Fruit fly (Drosophila melanogaster) whole organism, prepupa: ENCODE measurements around the gene OXA1L.

ENCODE experiments used
- Blimp-1 ChIP-seq: fragments of 200-800 bp; sonication (Bioruptor generic); optimal IDR thresholded peaks from 3 replicates; lab custom pipeline; 2017; ENCODE audit warnings: missing biosample characterization, missing genetic modification characterization, mild to moderate bottlenecking, moderate library complexity, missing genetic modification reagents
- CG10631 ChIP-seq: fragments of 200-800 bp; sonication (Bioruptor generic); optimal IDR thresholded peaks from 2 replicates; lab custom pipeline; 2016; ENCODE audit warnings: missing biosample characterization, missing genetic modification characterization
- CG10669 ChIP-seq: fragments of 200-800 bp; sonication (Bioruptor generic); optimal IDR thresholded peaks from 3 replicates; lab custom pipeline; 2018; ENCODE audit warnings: missing biosample characterization, mild to moderate bottlenecking, missing genetic modification characterization, moderate library complexity
- CG15336 ChIP-seq: fragments of 200-800 bp; sonication (Bioruptor generic); IDR thresholded peaks from 2 replicates; pipeline ENCODE4 v1.3.6; 2022; ENCODE audit warnings: missing biosample characterization, missing genetic modification characterization
- CG3032 ChIP-seq: fragments of 200-800 bp; optimal IDR thresholded peaks from 2 replicates; lab custom pipeline; 2019; ENCODE audit warnings: missing biosample characterization, mild to moderate bottlenecking, missing genetic modification characterization, moderate library complexity
- CG31627 ChIP-seq: fragments of 200-800 bp; sonication (Bioruptor generic); optimal IDR thresholded peaks from 3 replicates; lab custom pipeline; 2016; ENCODE audit warnings: missing biosample characterization, missing genetic modification characterization
- CG3919 ChIP-seq: fragments of 200-800 bp; sonication (Bioruptor generic); optimal IDR thresholded peaks from 3 replicates; lab custom pipeline; 2016; ENCODE audit warnings: missing biosample characterization, missing genetic modification characterization
- CG6163 ChIP-seq: fragments of 200-800 bp; sonication (Bioruptor generic); IDR thresholded peaks from 3 replicates; pipeline ENCODE4 v1.3.6; 2022; ENCODE audit warnings: missing biosample characterization, missing genetic modification characterization
- CG6792 ChIP-seq: fragments of 200-800 bp; sonication (Bioruptor generic); optimal IDR thresholded peaks from 3 replicates; lab custom pipeline; 2016; ENCODE audit warnings: missing biosample characterization, missing genetic modification characterization
- CG6854 ChIP-seq: fragments of 200-800 bp; sonication (Bioruptor generic); optimal IDR thresholded peaks from 2 replicates; lab custom pipeline; 2017; ENCODE audit warnings: missing biosample characterization, mild to moderate bottlenecking, missing genetic modification characterization
- CG7368 ChIP-seq: fragments of 200-800 bp; sonication (Bioruptor generic); optimal IDR thresholded peaks from 3 replicates; lab custom pipeline; 2016; ENCODE audit warnings: missing biosample characterization, missing genetic modification characterization
- CG8319 ChIP-seq: fragments of 200-800 bp; sonication (Bioruptor generic); optimal IDR thresholded peaks from 3 replicates; lab custom pipeline; 2016; ENCODE audit warnings: missing biosample characterization, missing genetic modification characterization
- CG8632 ChIP-seq: fragments of 200-800 bp; sonication (Bioruptor generic); optimal IDR thresholded peaks from 3 replicates; lab custom pipeline; 2016; ENCODE audit warnings: missing biosample characterization, missing genetic modification characterization
- Eip93F ChIP-seq: fragments of 200-800 bp; sonication (Bioruptor generic); optimal IDR thresholded peaks from 2 replicates; lab custom pipeline; 2016; ENCODE audit warnings: missing biosample characterization, mild to moderate bottlenecking, missing genetic modification characterization
- Ets21C ChIP-seq: fragments of 200-800 bp; sonication (Bioruptor generic); optimal IDR thresholded peaks from 3 replicates; lab custom pipeline; 2016; ENCODE audit warnings: missing biosample characterization, missing genetic modification characterization
- Ets96B ChIP-seq: fragments of 200-800 bp; optimal IDR thresholded peaks from 2 replicates; lab custom pipeline; 2019; ENCODE audit warnings: missing biosample characterization, mild to moderate bottlenecking, missing genetic modification characterization, moderate library complexity
- Gug ChIP-seq: fragments of 200-800 bp; sonication (Bioruptor generic); IDR thresholded peaks from 2 replicates; pipeline ENCODE4 v1.3.6; 2022; ENCODE audit warnings: missing biosample characterization, missing genetic modification characterization
- Hr38 ChIP-seq: sonication (Bioruptor generic); optimal IDR thresholded peaks from 2 replicates; lab custom pipeline; 2016; ENCODE audit warnings: missing biosample characterization, missing genetic modification characterization
- Hr39 ChIP-seq: fragments of 200-800 bp; sonication (Bioruptor generic); optimal IDR thresholded peaks from 2 replicates; lab custom pipeline; 2016; ENCODE audit warnings: missing biosample characterization, missing genetic modification characterization
- Hr4 ChIP-seq: fragments of 200-800 bp; sonication (Bioruptor generic); optimal IDR thresholded peaks from 3 replicates; lab custom pipeline; 2016; ENCODE audit warnings: missing biosample characterization, missing genetic modification characterization
- Lpt ChIP-seq: fragments of 200-800 bp; sonication (Bioruptor generic); optimal IDR thresholded peaks from 3 replicates; lab custom pipeline; 2016; ENCODE audit warnings: missing biosample characterization, missing genetic modification characterization
- OdsH ChIP-seq: fragments of 200-800 bp; sonication (Bioruptor generic); optimal IDR thresholded peaks from 3 replicates; lab custom pipeline; 2016; ENCODE audit warnings: missing biosample characterization, missing genetic modification characterization
- Smox ChIP-seq: fragments of 200-800 bp; sonication (Bioruptor generic); optimal IDR thresholded peaks from 3 replicates; lab custom pipeline; 2016; ENCODE audit warnings: missing biosample characterization, missing genetic modification characterization
- Sox15 ChIP-seq: fragments of 200-800 bp; sonication (Bioruptor generic); optimal IDR thresholded peaks from 3 replicates; lab custom pipeline; 2016; ENCODE audit warnings: missing biosample characterization, missing genetic modification characterization
- achi ChIP-seq: fragments of 200-800 bp; sonication (Bioruptor generic); optimal IDR thresholded peaks from 3 replicates; lab custom pipeline; 2016; ENCODE audit warnings: missing biosample characterization, missing genetic modification characterization
- cyc ChIP-seq: fragments of 200-800 bp; sonication (Bioruptor generic); optimal IDR thresholded peaks from 3 replicates; lab custom pipeline; 2016; ENCODE audit warnings: missing biosample characterization, missing genetic modification characterization
- fd85E ChIP-seq: fragments of 200-800 bp; sonication (Bioruptor generic); optimal IDR thresholded peaks from 3 replicates; lab custom pipeline; 2016; ENCODE audit warnings: missing biosample characterization, missing genetic modification characterization
- fkh ChIP-seq: fragments of 200-800 bp; sonication (Bioruptor generic); optimal IDR thresholded peaks from 3 replicates; lab custom pipeline; 2017; ENCODE audit warnings: missing biosample characterization, mild to moderate bottlenecking, missing genetic modification characterization, moderate library complexity
- net ChIP-seq: fragments of 200-800 bp; sonication (Bioruptor generic); optimal IDR thresholded peaks from 3 replicates; lab custom pipeline; 2016; ENCODE audit warnings: missing biosample characterization, missing genetic modification characterization
- pdm3 ChIP-seq: fragments of 200-800 bp; sonication (Bioruptor generic); optimal IDR thresholded peaks from 3 replicates; lab custom pipeline; 2016; ENCODE audit warnings: missing biosample characterization, missing genetic modification characterization
- salr ChIP-seq, 2 experiments: fragments of 200-800 bp; sonication (Bioruptor generic); optimal IDR thresholded peaks; 3 replicates each; lab custom pipeline; 2016 to 2018; ENCODE audit warnings: missing biosample characterization in 2 of 2, missing genetic modification characterization in 2 of 2, mild to moderate bottlenecking in 1 of 2
- ss ChIP-seq, 2 experiments: fragments of 200-800 bp; sonication (Bioruptor generic); optimal IDR thresholded peaks; 2 replicates in 1 of 2; 3 replicates in 1 of 2; lab custom pipeline; 2017 to 2018; ENCODE audit warnings: mild to moderate bottlenecking in 2 of 2, missing biosample characterization in 2 of 2, missing genetic modification characterization in 2 of 2, moderate library complexity in 1 of 2
- svp ChIP-seq: fragments of 200-800 bp; sonication (Bioruptor generic); peaks from one replicate; lab custom pipeline; 2016; ENCODE audit warnings: missing biosample characterization, missing genetic modification characterization

The OXA1L gene

DNA sequence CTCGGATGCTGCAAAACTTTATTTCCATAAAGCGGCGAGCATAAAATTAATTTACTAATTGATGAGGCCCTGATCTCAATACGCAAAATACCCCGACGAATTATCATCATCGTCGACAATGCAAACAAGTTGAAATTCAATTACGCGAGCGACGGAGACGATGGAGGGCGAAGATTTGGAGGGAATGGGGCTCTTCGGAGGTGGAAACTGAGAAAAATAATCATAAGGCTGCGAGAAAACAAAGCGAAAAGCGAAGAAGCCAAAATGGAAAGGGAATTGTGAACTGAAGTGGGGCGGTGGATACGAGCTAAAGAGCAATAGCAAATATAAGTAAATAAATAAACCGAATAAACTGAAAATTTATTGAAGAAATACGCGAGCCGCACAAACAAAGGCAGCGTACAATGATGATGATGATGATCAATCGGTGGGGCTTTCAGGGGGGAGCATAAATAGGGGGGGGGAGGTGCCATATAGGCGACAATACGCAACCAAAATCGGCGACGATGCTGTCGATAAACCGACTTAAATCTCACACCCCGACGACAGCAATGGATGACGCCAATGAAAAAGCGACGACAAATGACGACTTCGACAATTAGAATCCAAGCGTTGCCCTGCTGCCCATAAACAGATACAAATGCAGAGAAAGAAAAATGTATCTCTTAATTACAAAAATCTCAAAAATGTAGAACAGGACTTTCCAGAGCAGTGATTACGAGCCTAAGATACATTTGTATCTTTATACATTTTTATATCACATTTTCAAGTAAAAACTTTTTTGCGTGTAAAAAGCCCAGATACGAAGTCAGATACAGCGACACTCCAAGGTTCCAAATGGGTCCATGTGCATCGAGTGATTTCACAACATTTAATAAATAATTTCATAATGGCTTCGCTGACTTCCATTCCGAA is 48.1 kb downstream of the OXA1L start (continued):
- TF ChIP-seq Hr4 (GFP tag; lab: Kevin White, UChicago) = peak; percentile 69
- TF ChIP-seq CG15336 (GFP tag; lab: Robert Waterston, UW) = peak; percentile 59
- peak; percentile 86 for TF ChIP-seq CG3919 (GFP tag; lab: Kevin White, UChicago)
- peak; percentile 86 for TF ChIP-seq CG6163 (GFP tag; lab: Robert Waterston, UW)
- TF ChIP-seq Eip93F (GFP tag; lab: Kevin White, UChicago) = no peak
- peak; percentile 75 for TF ChIP-seq fkh (GFP tag; lab: Kevin White, UChicago)
- TF ChIP-seq CG8632 (GFP tag; lab: Kevin White, UChicago) = peak; percentile 75
- peak; percentile 66 for TF ChIP-seq CG10669 (GFP tag; lab: Kevin White, UChicago)
- TF ChIP-seq CG6854 = peak; percentile 20
- peak; percentile 74 for TF ChIP-seq CG8319
- TF ChIP-seq CG31627 (GFP tag; lab: Kevin White, UChicago) = peak; percentile 79
- no peak for TF ChIP-seq Hr38 (GFP tag; lab: Kevin White, UChicago)
- TF ChIP-seq pdm3 (GFP tag; lab: Kevin White, UChicago) = peak; percentile 84
- TF ChIP-seq Smox (GFP tag; lab: Kevin White, UChicago) = peak; percentile 67
- peak; percentile 69 for TF ChIP-seq CG7368
- TF ChIP-seq fd85E (GFP tag; lab: Kevin White, UChicago) = no peak
- TF ChIP-seq CG3032 (tag; lab: Kevin White, UChicago) = peak; percentile 60
- peak; percentile 76 for TF ChIP-seq achi (GFP tag; lab: Kevin White, UChicago)
- TF ChIP-seq Blimp-1 (GFP tag; lab: Kevin White, UChicago) = peak; percentile 3
- TF ChIP-seq net (GFP tag; lab: Kevin White, UChicago) = peak; percentile 75
- peak; percentile 58 for TF ChIP-seq Sox15
- peak; percentile 34 to 51 for TF ChIP-seq ss (GFP tag; optimal IDR thresholded peaks at IDR 0.05; lab: Kevin White, UChicago)
- TF ChIP-seq CG6792 (GFP tag; lab: Kevin White, UChicago) = peak; percentile 69
- TF ChIP-seq Hr39 (GFP tag; lab: Kevin White, UChicago) = peak; percentile 81
- peak; percentile 82 for TF ChIP-seq cyc
- TF ChIP-seq OdsH = peak; percentile 80

- TF ChIP-seq Ets96B (tag; lab: Kevin White, UChicago) (no peak), svp (GFP tag; lab: Kevin White, UChicago) (no peak), CG10631 (GFP tag; lab: Kevin White, UChicago) (no peak), Hr4 (GFP tag; lab: Kevin White, UChicago) (no peak), Hr39 (GFP tag; lab: Kevin White, UChicago) (no peak), fkh (GFP tag; lab: Kevin White, UChicago) (no peak), Ets21C (GFP tag; lab: Kevin White, UChicago) (no peak), salr (GFP tag; optimal IDR thresholded peaks at IDR 0.05; lab: Kevin White, UChicago) (no peak), Eip93F (GFP tag; lab: Kevin White, UChicago) (no peak), Smox (GFP tag; lab: Kevin White, UChicago) (no peak), Gug (GFP tag; lab: Robert Waterston, UW) (no peak), Lpt (GFP tag; lab: Kevin White, UChicago) (no peak), CG8632 (GFP tag; lab: Kevin White, UChicago) (no peak), pdm3 (GFP tag; lab: Kevin White, UChicago) (no peak), cyc (no peak)
These were observed 51.0 kb downstream of the OXA1L start, which contains the start of gene tna for dm6 chr3L:10835228-10835627. Gene tna, plus strand, starts transcription at chr3L:10835528.
